Fruit fly (Drosophila melanogaster): ENCODE measurements around the gene CG4229.

dm6 chr3L:16567495-16567894 lies 10.9 kb downstream of the CG4229 start:
- TF ChIP-seq Lpt (GFP tag; optimal IDR thresholded peaks at IDR 0.05) (no peak), bcd (GFP tag; optimal IDR thresholded peaks at IDR 0.05) (peak; percentile 46), Oli (tag; optimal IDR thresholded peaks at IDR 0.05) (peak; percentile 71), CG4424 (GFP tag; optimal IDR thresholded peaks at IDR 0.05) (peak; percentile 65), CG13287 (GFP tag; IDR thresholded peaks at IDR 0.05; ENCODE audit: partially characterized antibody) (no peak), Bdp1 (GFP tag; optimal IDR thresholded peaks at IDR 0.05) (no peak), CG16813 (GFP tag; IDR thresholded peaks at IDR 0.05; ENCODE audit: partially characterized antibody) (no peak), CG1603 (tag; optimal IDR thresholded peaks at IDR 0.05) (peak; percentile 62), salm (tag; optimal IDR thresholded peaks at IDR 0.05) (peak; percentile 64), CG8359 (GFP tag; optimal IDR thresholded peaks at IDR 0.05; ENCODE audit: borderline replicate concordance) (no peak), CG7786 (GFP tag; optimal IDR thresholded peaks at IDR 0.05) (no peak), Dll (GFP tag; IDR thresholded peaks at IDR 0.05; ENCODE audit: partially characterized antibody) (no peak)
